Worm (Caenorhabditis elegans) whole organism, L3 larva: ENCODE results near the gene F09E5.16.

Source experiments
- R02D3.7 ChIP-seq: fragments of 150-350 bp; optimal IDR thresholded peaks from 2 replicates; lab custom pipeline; 2014; ENCODE audit warnings: missing biosample characterization, missing genetic modification characterization
- ZK546.5 ChIP-seq: sonication (generic microtip); optimal IDR thresholded peaks from 2 replicates; lab custom pipeline; 2017; ENCODE audit warnings: missing biosample characterization, missing genetic modification characterization
- aly-2 ChIP-seq: fragments of 150-350 bp; optimal IDR thresholded peaks from 2 replicates; lab custom pipeline; 2014; ENCODE audit warnings: missing biosample characterization, missing genetic modification characterization
- ama-1 ChIP-seq: fragments of 150-350 bp; optimal IDR thresholded peaks from 2 replicates; lab custom pipeline; 2018
- ceh-16 ChIP-seq: sonication (generic microtip); optimal IDR thresholded peaks from 2 replicates; lab custom pipeline; 2017; ENCODE audit warnings: missing biosample characterization, missing genetic modification characterization
- ceh-28 ChIP-seq: fragments of 150-350 bp; optimal IDR thresholded peaks from 2 replicates; lab custom pipeline; 2014; ENCODE audit warnings: missing biosample characterization, missing genetic modification reagents, missing genetic modification characterization
- ceh-82 ChIP-seq: fragments of 150-350 bp; optimal IDR thresholded peaks from 2 replicates; lab custom pipeline; 2014; ENCODE audit warnings: missing biosample characterization, missing genetic modification characterization
- ceh-9 ChIP-seq: sonication (generic microtip); optimal IDR thresholded peaks from 2 replicates; lab custom pipeline; 2018; ENCODE audit warnings: missing biosample characterization, missing genetic modification characterization
- daf-12 ChIP-seq: fragments of 150-350 bp; optimal IDR thresholded peaks from 2 replicates; lab custom pipeline; 2014; ENCODE audit warnings: missing biosample characterization, missing genetic modification reagents, missing genetic modification characterization
- egl-27 ChIP-seq: sonication (generic microtip); optimal IDR thresholded peaks from 4 replicates; lab custom pipeline; 2017; ENCODE audit warnings: missing biosample characterization, missing genetic modification reagents, missing genetic modification characterization
- egl-5 ChIP-seq: fragments of 150-350 bp; optimal IDR thresholded peaks from 2 replicates; lab custom pipeline; 2017; ENCODE audit warnings: missing biosample characterization, missing genetic modification reagents, missing genetic modification characterization, inconsistent platforms
- elt-1 ChIP-seq: fragments of 150-350 bp; optimal IDR thresholded peaks from 2 replicates; lab custom pipeline; 2014; ENCODE audit warnings: missing biosample characterization, missing genetic modification characterization
- elt-2 ChIP-seq: sonication (generic microtip); optimal IDR thresholded peaks from 2 replicates; lab custom pipeline; 2016; ENCODE audit warnings: missing genetic modification reagents, mild to moderate bottlenecking, missing genetic modification characterization, missing compliant biosample characterization
- elt-3 ChIP-seq, 3 experiments: fragments of 150-350 bp in 1 of 3; sonication (generic microtip) in 2 of 3; optimal IDR thresholded peaks; 2 replicates in 2 of 3; 4 replicates in 1 of 3; lab custom pipeline; 2014 to 2017; ENCODE audit warnings: missing biosample characterization in 3 of 3, missing genetic modification characterization in 3 of 3
- eor-1 ChIP-seq, 2 experiments: fragments of 150-350 bp; optimal IDR thresholded peaks; 2 replicates each; lab custom pipeline; 2014 to 2018; ENCODE audit warnings: missing biosample characterization in 2 of 2, missing genetic modification characterization in 2 of 2
- fkh-10 ChIP-seq: sonication (generic microtip); optimal IDR thresholded peaks from 2 replicates; lab custom pipeline; 2017; ENCODE audit warnings: missing biosample characterization, missing genetic modification reagents, missing genetic modification characterization
- fkh-2 ChIP-seq: fragments of 150-350 bp; optimal IDR thresholded peaks from 2 replicates; lab custom pipeline; 2014; ENCODE audit warnings: missing biosample characterization, missing genetic modification reagents, missing genetic modification characterization
- fos-1 ChIP-seq: fragments of 150-350 bp; optimal IDR thresholded peaks from 2 replicates; lab custom pipeline; 2014; ENCODE audit warnings: missing biosample characterization, missing genetic modification characterization
- hmg-11 ChIP-seq: sonication (generic microtip); optimal IDR thresholded peaks from 2 replicates; lab custom pipeline; 2016; ENCODE audit warnings: missing genetic modification characterization, missing compliant biosample characterization
- jun-1 ChIP-seq: fragments of 150-350 bp; optimal IDR thresholded peaks from 2 replicates; lab custom pipeline; 2014; ENCODE audit warnings: missing biosample characterization, missing genetic modification reagents, missing genetic modification characterization
- lin-15B ChIP-seq: fragments of 150-350 bp; optimal IDR thresholded peaks from 2 replicates; lab custom pipeline; 2014; ENCODE audit warnings: missing biosample characterization, missing genetic modification characterization
- lin-39 ChIP-seq: fragments of 150-350 bp; optimal IDR thresholded peaks from 2 replicates; lab custom pipeline; 2018; ENCODE audit warnings: missing biosample characterization, missing genetic modification reagents, missing genetic modification characterization
- lsy-12 ChIP-seq: sonication (generic microtip); optimal IDR thresholded peaks from 2 replicates; lab custom pipeline; 2016; ENCODE audit warnings: mild to moderate bottlenecking, missing genetic modification characterization, missing compliant biosample characterization
- mdl-1 ChIP-seq: fragments of 150-350 bp; optimal IDR thresholded peaks from 2 replicates; lab custom pipeline; 2014; ENCODE audit warnings: missing biosample characterization, missing genetic modification characterization
- mml-1 ChIP-seq: fragments of 150-350 bp; sonication (generic microtip); optimal IDR thresholded peaks from 3 replicates; lab custom pipeline; 2014; ENCODE audit warnings: missing biosample characterization, missing genetic modification characterization
- nfya-1 ChIP-seq: sonication (generic microtip); optimal IDR thresholded peaks from 2 replicates; lab custom pipeline; 2017; ENCODE audit warnings: missing genetic modification characterization, mild to moderate bottlenecking, missing compliant biosample characterization, antibody characterized with exemption, moderate library complexity; ENCODE audit not compliant: insufficient read depth
- nhr-11 ChIP-seq: fragments of 150-350 bp; optimal IDR thresholded peaks from 2 replicates; lab custom pipeline; 2014; ENCODE audit warnings: missing biosample characterization, missing genetic modification characterization
- nhr-12 ChIP-seq: fragments of 150-350 bp; optimal IDR thresholded peaks from 2 replicates; lab custom pipeline; 2014; ENCODE audit warnings: missing biosample characterization, missing genetic modification characterization
- nhr-23 ChIP-seq: fragments of 150-350 bp; optimal IDR thresholded peaks from 2 replicates; lab custom pipeline; 2014; ENCODE audit warnings: missing biosample characterization, missing genetic modification reagents, missing genetic modification characterization
- nhr-237 ChIP-seq: fragments of 150-350 bp; optimal IDR thresholded peaks from 2 replicates; lab custom pipeline; 2014; ENCODE audit warnings: missing biosample characterization, missing genetic modification characterization
- nhr-25 ChIP-seq: sonication (generic microtip); optimal IDR thresholded peaks from 2 replicates; lab custom pipeline; 2017; ENCODE audit warnings: missing biosample characterization, missing genetic modification characterization
- nhr-28 ChIP-seq: fragments of 150-350 bp; optimal IDR thresholded peaks from 2 replicates; lab custom pipeline; 2014; ENCODE audit warnings: missing biosample characterization, missing genetic modification characterization
- nhr-43 ChIP-seq: sonication (generic microtip); optimal IDR thresholded peaks from 2 replicates; lab custom pipeline; 2016; ENCODE audit warnings: mild to moderate bottlenecking, missing genetic modification characterization, missing compliant biosample characterization; ENCODE audit not compliant: poor library complexity, severe bottlenecking
- nhr-67 ChIP-seq: fragments of 150-350 bp; optimal IDR thresholded peaks from 2 replicates; lab custom pipeline; 2014; ENCODE audit warnings: missing biosample characterization, missing genetic modification characterization
- nhr-76 ChIP-seq: fragments of 150-350 bp; sonication (generic microtip); optimal IDR thresholded peaks from 5 replicates; lab custom pipeline; 2014; ENCODE audit warnings: missing biosample characterization, missing genetic modification characterization
- nhr-77 ChIP-seq: fragments of 150-350 bp; optimal IDR thresholded peaks from 2 replicates; lab custom pipeline; 2014; ENCODE audit warnings: missing biosample characterization, missing genetic modification characterization
- pha-4 ChIP-seq: fragments of 150-350 bp; optimal IDR thresholded peaks from 2 replicates; lab custom pipeline; 2014; ENCODE audit warnings: missing biosample characterization, missing genetic modification reagents, missing genetic modification characterization
- pqm-1 ChIP-seq: fragments of 150-350 bp; optimal IDR thresholded peaks from 2 replicates; lab custom pipeline; 2017; ENCODE audit warnings: missing biosample characterization, missing genetic modification characterization, inconsistent platforms
- sea-2 ChIP-seq: fragments of 150-350 bp; sonication (generic microtip); optimal IDR thresholded peaks from 4 replicates; lab custom pipeline; 2014; ENCODE audit warnings: missing biosample characterization, missing genetic modification reagents, missing genetic modification characterization
- skn-1 ChIP-seq: fragments of 150-350 bp; optimal IDR thresholded peaks from 2 replicates; lab custom pipeline; 2014; ENCODE audit warnings: missing biosample characterization, missing genetic modification characterization
- snpc-4 ChIP-seq: fragments of 150-350 bp; optimal IDR thresholded peaks from 2 replicates; lab custom pipeline; 2014; ENCODE audit warnings: missing biosample characterization, missing genetic modification characterization
- tbx-2 ChIP-seq: sonication (generic microtip); optimal IDR thresholded peaks from 2 replicates; lab custom pipeline; 2016; ENCODE audit warnings: mild to moderate bottlenecking, missing genetic modification characterization, missing compliant biosample characterization
- unc-39 ChIP-seq: sonication (generic microtip); optimal IDR thresholded peaks from 4 replicates; lab custom pipeline; 2017; ENCODE audit warnings: missing biosample characterization, missing genetic modification characterization
- unc-62 ChIP-seq: fragments of 150-350 bp; sonication (generic microtip); optimal IDR thresholded peaks from 4 replicates; lab custom pipeline; 2014; ENCODE audit warnings: missing biosample characterization, missing genetic modification reagents, missing genetic modification characterization
- zag-1 ChIP-seq: fragments of 150-350 bp; optimal IDR thresholded peaks from 2 replicates; lab custom pipeline; 2014; ENCODE audit warnings: missing biosample characterization, missing genetic modification characterization
- ztf-11 ChIP-seq: fragments of 150-350 bp; optimal IDR thresholded peaks from 2 replicates; lab custom pipeline; 2014; ENCODE audit warnings: missing biosample characterization, missing genetic modification characterization
- ztf-4 ChIP-seq: fragments of 150-350 bp; optimal IDR thresholded peaks from 2 replicates; lab custom pipeline; 2014; ENCODE audit warnings: missing biosample characterization, missing genetic modification characterization

Gene F09E5.16

DNA sequence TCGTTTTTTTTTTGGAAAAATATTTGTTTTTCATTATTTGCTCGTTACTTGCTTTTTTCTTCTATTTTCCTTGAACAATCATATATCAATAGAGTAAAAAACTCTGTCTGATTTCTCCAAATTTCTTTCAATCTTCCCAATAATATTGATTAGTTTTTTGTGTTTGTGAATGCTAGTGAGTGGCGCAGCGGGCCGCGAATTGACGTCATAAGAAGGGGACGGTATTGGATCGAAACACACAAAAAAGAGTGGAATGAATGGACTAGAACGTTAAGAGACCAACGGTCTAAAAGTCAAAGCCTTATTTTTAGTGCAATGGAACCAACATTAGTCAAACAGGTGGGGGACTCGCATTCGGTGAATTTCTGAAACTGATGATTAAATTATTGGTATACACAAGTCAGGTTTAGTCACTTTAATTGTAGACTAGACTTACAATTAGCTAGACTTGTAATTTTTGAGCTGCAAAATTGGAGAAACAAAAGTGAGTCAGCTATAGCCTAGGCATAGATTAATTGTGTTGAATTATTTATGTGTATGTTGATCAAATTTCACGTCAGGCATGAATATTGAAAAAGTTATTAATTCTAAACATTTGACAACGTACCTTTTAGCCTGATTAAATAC is 33.8 kb downstream of the F09E5.16 start (continued):
- TF ChIP-seq sea-2 (GFP tag; lab: Kevin White, UChicago) (no peak), nhr-11 (tag; lab: Kevin White, UChicago) (peak; percentile 21), nhr-43 (no peak), nhr-28 (tag; lab: Kevin White, UChicago) (no peak), pha-4 (peak; percentile 75), ZK546.5 (no peak), R02D3.7 (tag; lab: Kevin White, UChicago) (no peak), ztf-11 (tag; lab: Kevin White, UChicago) (no peak), fkh-10 (GFP tag; lab: Kevin White, UChicago) (no peak), daf-12 (no peak), elt-3 (tag; optimal IDR thresholded peaks at IDR 0.05; lab: Kevin White, UChicago) (no peak), elt-2 (tag; lab: Kevin White, UChicago) (peak; percentile 29), fkh-2 (no peak), egl-5 (tag; lab: Kevin White, UChicago) (no peak)

DNA sequence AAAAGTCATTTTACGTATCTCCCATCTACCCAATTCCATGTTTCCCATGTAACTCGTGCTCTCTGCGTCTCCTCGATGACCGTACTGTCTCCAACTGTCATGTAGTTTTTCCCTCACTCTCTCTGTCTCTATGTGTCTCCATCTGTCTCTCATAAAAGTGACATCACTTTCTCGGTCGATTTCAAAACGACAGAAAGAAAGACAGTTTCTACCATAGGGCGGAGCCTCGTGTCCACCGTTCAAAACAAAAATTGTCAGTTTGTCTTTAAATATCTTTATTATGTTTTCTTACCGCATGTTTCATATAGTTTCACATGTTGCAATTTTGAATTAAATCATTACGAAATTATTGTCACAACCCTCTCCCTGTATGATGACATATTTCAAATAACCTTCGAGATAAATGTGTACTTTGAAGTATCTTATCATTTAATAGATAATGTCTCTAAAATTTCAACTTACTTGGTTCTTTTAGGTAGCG is 35.3 kb downstream of the F09E5.16 start:
- peak; percentile 80 for TF ChIP-seq nfya-1 (tag; lab: Kevin White, UChicago)
- TF ChIP-seq zag-1 = no peak
- TF ChIP-seq lin-15B (tag; lab: Kevin White, UChicago) = peak; percentile 10
- TF ChIP-seq aly-2 (tag; lab: Kevin White, UChicago) = no peak
- peak; percentile 97 for TF ChIP-seq egl-5 (tag; lab: Kevin White, UChicago)
- TF ChIP-seq nhr-23 (tag; lab: Kevin White, UChicago) = peak; percentile 96
- no peak for TF ChIP-seq ceh-82
- peak; percentile 79 for TF ChIP-seq pha-4
- peak; percentile 89 for TF ChIP-seq jun-1 (tag; lab: Kevin White, UChicago)
- TF ChIP-seq ceh-9 (tag; lab: Kevin White, UChicago) = no peak
- peak; percentile 48 for TF ChIP-seq R02D3.7 (tag; lab: Kevin White, UChicago)
- TF ChIP-seq nhr-11 (tag; lab: Kevin White, UChicago) = peak; percentile 53
- no peak for TF ChIP-seq snpc-4 (tag; lab: Kevin White, UChicago)
- no peak for TF ChIP-seq ztf-4 (tag; lab: Kevin White, UChicago)
- no peak for TF ChIP-seq mml-1 (tag; lab: Kevin White, UChicago)
- TF ChIP-seq fos-1 = no peak
- TF ChIP-seq nhr-25 (tag; lab: Kevin White, UChicago) = peak; percentile 91
- peak; percentile 62 for TF ChIP-seq tbx-2 (tag; lab: Kevin White, UChicago)
- peak; percentile 57 for TF ChIP-seq nhr-77
- no peak for TF ChIP-seq fkh-2
- peak in 2 of 3 experiments; percentile 10 to 74 for TF ChIP-seq elt-3 (tag; optimal IDR thresholded peaks at IDR 0.05; lab: Kevin White, UChicago)
- TF ChIP-seq hmg-11 (tag; lab: Kevin White, UChicago) = peak; percentile 26
- TF ChIP-seq nhr-237 = no peak
- TF ChIP-seq sea-2 (GFP tag; lab: Kevin White, UChicago) = no peak
- TF ChIP-seq eor-1 (tag; optimal IDR thresholded peaks at IDR 0.05; lab: Kevin White, UChicago) = no peak
- no peak for TF ChIP-seq ztf-11 (tag; lab: Kevin White, UChicago)
- no peak for TF ChIP-seq fkh-10 (GFP tag; lab: Kevin White, UChicago)
- TF ChIP-seq nhr-76 (tag; lab: Kevin White, UChicago) = no peak
- TF ChIP-seq pqm-1 (tag; lab: Kevin White, UChicago) = peak; percentile 71
- no peak for TF ChIP-seq ceh-16 (tag; lab: Kevin White, UChicago)
- peak; percentile 84 for TF ChIP-seq lsy-12 (tag; lab: Kevin White, UChicago)
- TF ChIP-seq mdl-1 (tag; lab: Kevin White, UChicago) = peak; percentile 54
- peak; percentile 44 for TF ChIP-seq skn-1
- TF ChIP-seq unc-62 (GFP tag; lab: Kevin White, UChicago) = peak; percentile 81
- TF ChIP-seq ceh-28 (tag; lab: Kevin White, UChicago) = peak; percentile 79
- no peak for TF ChIP-seq nhr-67 (tag; lab: Kevin White, UChicago)
- TF ChIP-seq nhr-28 (tag; lab: Kevin White, UChicago) = peak; percentile 43
- no peak for TF ChIP-seq unc-39 (tag; lab: Kevin White, UChicago)
- TF ChIP-seq ZK546.5 = no peak
- no peak for TF ChIP-seq nhr-12 (tag; lab: Kevin White, UChicago)
- peak; percentile 98 for TF ChIP-seq elt-2 (tag; lab: Kevin White, UChicago)
- TF ChIP-seq lin-39 (tag; lab: Kevin White, UChicago) = peak; percentile 48
- no peak for TF ChIP-seq daf-12
- TF ChIP-seq ama-1 (lab: Kevin White, UChicago) = no peak
- TF ChIP-seq nhr-43 = peak; percentile 86
- TF ChIP-seq elt-1 (tag; lab: Kevin White, UChicago) = no peak
- TF ChIP-seq egl-27 = peak; percentile 80
